Fruit fly (Drosophila melanogaster): ENCODE data around the gene euc.

Gene euc

dm6 chr3R:18987428-18988416 lies 9.1 kb upstream of the euc start:
- TF ChIP-seq bab1 (GFP tag; optimal IDR thresholded peaks at IDR 0.05) (no peak), CG12768 (GFP tag; optimal IDR thresholded peaks at IDR 0.05) (no peak), Hr96 (GFP tag; optimal IDR thresholded peaks at IDR 0.05) (no peak), Clk (GFP tag; optimal IDR thresholded peaks at IDR 0.05) (no peak), CG33017 (tag; optimal IDR thresholded peaks at IDR 0.05) (no peak), cnc (optimal IDR thresholded peaks at IDR 0.05) (no peak), CG7101 (tag; optimal IDR thresholded peaks at IDR 0.05) (no peak), pad (GFP tag; optimal IDR thresholded peaks at IDR 0.05) (no peak), cic (GFP tag; optimal IDR thresholded peaks at IDR 0.05) (no peak), kay (GFP tag; ENCODE audit: borderline replicate concordance) (no peak), CG7045 (GFP tag; optimal IDR thresholded peaks at IDR 0.05) (no peak), ovo (GFP tag; optimal IDR thresholded peaks at IDR 0.05) (no peak)

- TF ChIP-seq tj (GFP tag; optimal IDR thresholded peaks at IDR 0.05) (peak; percentile 97), CG7045 (GFP tag; optimal IDR thresholded peaks at IDR 0.05) (no peak), CG33017 (tag; optimal IDR thresholded peaks at IDR 0.05) (no peak), Hr96 (GFP tag; optimal IDR thresholded peaks at IDR 0.05) (no peak)
These were observed 7.7 kb upstream of the euc start for dm6 chr3R:18986089-18986887.

- TF ChIP-seq ovo (GFP tag; optimal IDR thresholded peaks at IDR 0.05) (no peak), CG7045 (GFP tag; optimal IDR thresholded peaks at IDR 0.05) (peak; percentile 46), cic (GFP tag; optimal IDR thresholded peaks at IDR 0.05) (no peak), Hr96 (GFP tag; optimal IDR thresholded peaks at IDR 0.05) (no peak), bab1 (GFP tag; optimal IDR thresholded peaks at IDR 0.05) (peak; percentile 62), CG11617 (GFP tag; optimal IDR thresholded peaks at IDR 0.05) (peak; percentile 80), CG1620 (GFP tag; optimal IDR thresholded peaks at IDR 0.05) (no peak), Crg-1 (GFP tag; optimal IDR thresholded peaks at IDR 0.05) (peak; percentile 9), toe (GFP tag; optimal IDR thresholded peaks at IDR 0.05) (peak; percentile 1), tj (GFP tag; optimal IDR thresholded peaks at IDR 0.05) (no peak), kay (GFP tag; ENCODE audit: borderline replicate concordance) (no peak), Clk (GFP tag; optimal IDR thresholded peaks at IDR 0.05) (no peak), CG12768 (GFP tag; optimal IDR thresholded peaks at IDR 0.05) (peak; percentile 57), pad (GFP tag; optimal IDR thresholded peaks at IDR 0.05) (peak; percentile 74), cnc (optimal IDR thresholded peaks at IDR 0.05) (no peak), Mnt (GFP tag; optimal IDR thresholded peaks at IDR 0.05) (peak; percentile 35), CG33017 (tag; optimal IDR thresholded peaks at IDR 0.05) (peak; percentile 66), CG14711 (tag; optimal IDR thresholded peaks at IDR 0.05) (peak; percentile 82), CG7101 (tag; optimal IDR thresholded peaks at IDR 0.05) (peak; percentile 86), CG5204 (GFP tag; optimal IDR thresholded peaks at IDR 0.05) (peak; percentile 44)
These were observed 6.6 kb upstream of the euc start for dm6 chr3R:18985114-18985785.

dm6 chr3R:18983614-18984185 lies 5.1 kb upstream of the euc start, which contains the start of the genes snRNP-U1-C and gukh:
snRNP-U1-C (minus strand) TSS chr3R:18983650.
gukh (plus strand) TSS chr3R:18984025.
- TF ChIP-seq cic (GFP tag; optimal IDR thresholded peaks at IDR 0.05) (peak; percentile 39), CG7045 (GFP tag; optimal IDR thresholded peaks at IDR 0.05) (peak; percentile 75), CG7101 (tag; optimal IDR thresholded peaks at IDR 0.05) (peak; percentile 84), CG33017 (tag; optimal IDR thresholded peaks at IDR 0.05) (peak; percentile 78), tj (GFP tag; optimal IDR thresholded peaks at IDR 0.05) (peak; percentile 50), ovo (GFP tag; optimal IDR thresholded peaks at IDR 0.05) (peak; percentile 68), Crg-1 (GFP tag; optimal IDR thresholded peaks at IDR 0.05) (no peak), cnc (optimal IDR thresholded peaks at IDR 0.05) (no peak), Clk (GFP tag; optimal IDR thresholded peaks at IDR 0.05) (peak; percentile 65), CG11617 (GFP tag; optimal IDR thresholded peaks at IDR 0.05) (peak; percentile 77), kay (GFP tag; ENCODE audit: borderline replicate concordance) (no peak), CG12768 (GFP tag; optimal IDR thresholded peaks at IDR 0.05) (peak; percentile 70), bab1 (GFP tag; optimal IDR thresholded peaks at IDR 0.05) (peak; percentile 83), Mnt (GFP tag; optimal IDR thresholded peaks at IDR 0.05) (peak; percentile 57), pad (GFP tag; optimal IDR thresholded peaks at IDR 0.05) (peak; percentile 50), CG5204 (GFP tag; optimal IDR thresholded peaks at IDR 0.05) (peak; percentile 73), Hr96 (GFP tag; optimal IDR thresholded peaks at IDR 0.05) (peak; percentile 24), CG14711 (tag; optimal IDR thresholded peaks at IDR 0.05) (peak; percentile 81), toe (GFP tag; optimal IDR thresholded peaks at IDR 0.05) (peak; percentile 63), CG1620 (GFP tag; optimal IDR thresholded peaks at IDR 0.05) (peak; percentile 67)
